Fruit fly (Drosophila melanogaster) whole organism, embryonic: ENCODE data around the gene Sdhaf3.

ENCODE experiments used
- Atf6 ChIP-seq: fragments of 200-800 bp; sonication (Bioruptor generic); IDR thresholded peaks from 2 replicates; pipeline ENCODE4 v1.3.6; 2022; ENCODE audit warnings: missing biosample characterization, missing genetic modification characterization
- CG10543 ChIP-seq: fragments of 200-800 bp; sonication (Bioruptor generic); optimal IDR thresholded peaks from 3 replicates; lab custom pipeline; 2017; ENCODE audit warnings: missing biosample characterization, mild to moderate bottlenecking, missing genetic modification characterization, moderate library complexity
- CG14014 ChIP-seq: fragments of 200-800 bp; sonication (Bioruptor generic); IDR thresholded peaks from 2 replicates; pipeline ENCODE4 v1.3.6; 2022; ENCODE audit warnings: missing biosample characterization, missing genetic modification characterization
- CG17359 ChIP-seq: fragments of 200-800 bp; sonication (Bioruptor generic); optimal IDR thresholded peaks from 3 replicates; lab custom pipeline; 2018; ENCODE audit warnings: missing biosample characterization, mild to moderate bottlenecking, missing genetic modification characterization, moderate library complexity
- CG17912 ChIP-seq: fragments of 200-800 bp; sonication (Bioruptor generic); optimal IDR thresholded peaks from 2 replicates; lab custom pipeline; 2018; ENCODE audit warnings: missing biosample characterization, mild to moderate bottlenecking, missing genetic modification characterization
- CG18011 ChIP-seq: fragments of 200-800 bp; sonication (Bioruptor generic); optimal IDR thresholded peaks from 2 replicates; lab custom pipeline; 2017; ENCODE audit warnings: missing biosample characterization, missing genetic modification characterization, mild to moderate bottlenecking, moderate library complexity, missing genotype
- CG2199 ChIP-seq: fragments of 200-800 bp; sonication (Bioruptor generic); IDR thresholded peaks from 3 replicates; pipeline ENCODE4 v1.3.6; 2022; ENCODE audit warnings: missing biosample characterization, missing genetic modification characterization
- CG2875 ChIP-seq: fragments of 200-800 bp; sonication (Bioruptor generic); optimal IDR thresholded peaks from 2 replicates; lab custom pipeline; 2017; ENCODE audit warnings: missing biosample characterization, mild to moderate bottlenecking, missing genetic modification characterization, missing genetic modification reagents
- CG31441 ChIP-seq: fragments of 200-800 bp; sonication (Bioruptor generic); IDR thresholded peaks from 2 replicates; pipeline ENCODE4 v1.3.6; 2022; ENCODE audit warnings: missing biosample characterization, missing genetic modification characterization
- CG6683 ChIP-seq: fragments of 200-800 bp; sonication (Bioruptor generic); optimal IDR thresholded peaks from 2 replicates; lab custom pipeline; 2017; ENCODE audit warnings: missing biosample characterization, mild to moderate bottlenecking, missing genetic modification characterization, missing genetic modification reagents
- CG6791 ChIP-seq: fragments of 200-800 bp; sonication (Bioruptor generic); IDR thresholded peaks from 3 replicates; pipeline ENCODE4 v1.3.6; 2022; ENCODE audit warnings: missing biosample characterization, missing genetic modification characterization; ENCODE audit not compliant: partially characterized antibody
- CG6854 ChIP-seq: fragments of 200-800 bp; sonication (Bioruptor generic); optimal IDR thresholded peaks from 3 replicates; lab custom pipeline; 2017; ENCODE audit warnings: missing biosample characterization, mild to moderate bottlenecking, missing genetic modification characterization
- CG8089 ChIP-seq: fragments of 200-800 bp; sonication (Bioruptor generic); optimal IDR thresholded peaks from 3 replicates; lab custom pipeline; 2016; ENCODE audit warnings: missing biosample characterization, missing genetic modification characterization
- CG8944 ChIP-seq: fragments of 200-800 bp; sonication (Bioruptor generic); optimal IDR thresholded peaks from 3 replicates; lab custom pipeline; 2016; ENCODE audit warnings: missing biosample characterization, missing genetic modification characterization
- CG9727 ChIP-seq: fragments of 200-800 bp; sonication (Bioruptor generic); optimal IDR thresholded peaks from 3 replicates; lab custom pipeline; 2017; ENCODE audit warnings: missing biosample characterization, mild to moderate bottlenecking, missing genetic modification characterization
- CG9876 ChIP-seq: fragments of 200-800 bp; sonication (Bioruptor generic); optimal IDR thresholded peaks from 2 replicates; lab custom pipeline; 2016; ENCODE audit warnings: missing biosample characterization, missing genetic modification characterization
- CrebB ChIP-seq: fragments of 200-800 bp; sonication (Bioruptor generic); optimal IDR thresholded peaks from 3 replicates; lab custom pipeline; 2018; ENCODE audit warnings: missing biosample characterization, mild to moderate bottlenecking, missing genetic modification characterization
- Dip2 ChIP-seq: fragments of 200-800 bp; sonication (Bioruptor generic); IDR thresholded peaks from 2 replicates; pipeline ENCODE4 v1.3.6; 2022; ENCODE audit warnings: missing biosample characterization, missing genetic modification characterization
- Ets65A ChIP-seq: fragments of 200-800 bp; sonication (Bioruptor generic); peaks from one replicate; lab custom pipeline; 2016; ENCODE audit warnings: missing biosample characterization, missing genetic modification characterization
- Hmx ChIP-seq: fragments of 200-800 bp; sonication (Bioruptor generic); optimal IDR thresholded peaks from 2 replicates; lab custom pipeline; 2016; ENCODE audit warnings: missing biosample characterization, missing genetic modification characterization
- Hr3 ChIP-seq: fragments of 200-800 bp; sonication (Bioruptor generic); optimal IDR thresholded peaks from 3 replicates; lab custom pipeline; 2016; ENCODE audit warnings: missing biosample characterization, missing genetic modification characterization
- Lhr ChIP-seq: fragments of 200-800 bp; sonication (Bioruptor generic); optimal IDR thresholded peaks from 3 replicates; lab custom pipeline; 2017; ENCODE audit warnings: mild to moderate bottlenecking, missing biosample characterization, missing genetic modification reagents, missing genetic modification characterization
- Mad ChIP-seq: fragments of 200-800 bp; sonication (Bioruptor generic); optimal IDR thresholded peaks from 2 replicates; lab custom pipeline; 2016; ENCODE audit warnings: missing biosample characterization, missing genetic modification characterization
- NC2β ChIP-seq: fragments of 200-800 bp; sonication (Bioruptor generic); optimal IDR thresholded peaks from 2 replicates; lab custom pipeline; 2016; ENCODE audit warnings: missing biosample characterization, missing genetic modification characterization
- Neu2 ChIP-seq: fragments of 200-800 bp; sonication (Bioruptor generic); optimal IDR thresholded peaks from 3 replicates; lab custom pipeline; 2016; ENCODE audit warnings: missing biosample characterization, missing genetic modification characterization, borderline replicate concordance
- Sox100B ChIP-seq: fragments of 200-800 bp; sonication (Bioruptor generic); optimal IDR thresholded peaks from 3 replicates; lab custom pipeline; 2018; ENCODE audit warnings: missing biosample characterization, mild to moderate bottlenecking, missing genetic modification characterization
- Stat92E ChIP-seq, 3 experiments: fragments of >200 bp in 2 of 3; fragments of 200-800 bp in 1 of 3; sonication (Bioruptor generic) in 1 of 3; optimal IDR thresholded peaks; 2 replicates each; lab custom pipeline; 2017 to 2019; ENCODE audit warnings: missing biosample characterization in 3 of 3, missing genetic modification characterization in 3 of 3, mild to moderate bottlenecking in 1 of 3, moderate library complexity in 1 of 3
- TFAM ChIP-seq: fragments of 200-800 bp; sonication (Bioruptor generic); optimal IDR thresholded peaks from 2 replicates; lab custom pipeline; 2017; ENCODE audit warnings: missing biosample characterization, missing genetic modification characterization, inconsistent platforms
- Trl ChIP-seq, 3 experiments: fragments of >200 bp in 2 of 3; fragments of 200-800 bp in 1 of 3; sonication (Bioruptor generic) in 1 of 3; optimal IDR thresholded peaks; 2 replicates in 1 of 3; 3 replicates in 2 of 3; lab custom pipeline; 2016 to 2017; ENCODE audit warnings: missing biosample characterization in 1 of 3, missing genetic modification characterization in 1 of 3
- bbx ChIP-seq: fragments of 200-800 bp; sonication (Bioruptor generic); IDR thresholded peaks from 2 replicates; pipeline ENCODE4 v1.3.6; 2022; ENCODE audit warnings: missing biosample characterization, missing genetic modification characterization; ENCODE audit not compliant: partially characterized antibody
- fru ChIP-seq: fragments of >200 bp; optimal IDR thresholded peaks from 2 replicates; lab custom pipeline; 2017
- gcm ChIP-seq: fragments of 200-800 bp; sonication (Bioruptor generic); optimal IDR thresholded peaks from 2 replicates; lab custom pipeline; 2019; ENCODE audit warnings: missing biosample characterization, mild to moderate bottlenecking, missing genetic modification characterization, moderate library complexity
- gem ChIP-seq: fragments of 200-800 bp; sonication (Bioruptor generic); optimal IDR thresholded peaks from 2 replicates; lab custom pipeline; 2019; ENCODE audit warnings: missing biosample characterization, mild to moderate bottlenecking, missing genetic modification characterization, moderate library complexity
- gfzf ChIP-seq: fragments of 200-800 bp; sonication (Bioruptor generic); optimal IDR thresholded peaks from 2 replicates; lab custom pipeline; 2016; ENCODE audit warnings: missing biosample characterization, mild to moderate bottlenecking, missing genetic modification characterization, moderate library complexity
- gro ChIP-seq: fragments of 200-800 bp; sonication (Bioruptor generic); optimal IDR thresholded peaks from 2 replicates; lab custom pipeline; 2016; ENCODE audit warnings: missing biosample characterization, missing genetic modification characterization
- hb ChIP-seq: fragments of 200-800 bp; sonication (Bioruptor generic); IDR thresholded peaks from 3 replicates; pipeline ENCODE4 v1.3.6; 2022; ENCODE audit warnings: missing biosample characterization, missing genetic modification characterization; ENCODE audit not compliant: partially characterized antibody
- insv ChIP-seq, 2 experiments: fragments of 200-800 bp; sonication (Bioruptor generic); optimal IDR thresholded peaks; 3 replicates each; lab custom pipeline; 2016 to 2018; ENCODE audit warnings: missing biosample characterization in 2 of 2, missing genetic modification characterization in 2 of 2
- jumu ChIP-seq: fragments of 200-800 bp; sonication (Bioruptor generic); optimal IDR thresholded peaks from 3 replicates; lab custom pipeline; 2016; ENCODE audit warnings: missing biosample characterization, missing genetic modification characterization
- luna ChIP-seq: fragments of 200-800 bp; sonication (Bioruptor generic); optimal IDR thresholded peaks from 2 replicates; lab custom pipeline; 2016; ENCODE audit warnings: missing biosample characterization, missing genetic modification characterization
- otp ChIP-seq: fragments of 200-800 bp; sonication (Bioruptor generic); IDR thresholded peaks from 3 replicates; pipeline ENCODE4, ENCODE4 v1.3.6; 2022; ENCODE audit warnings: missing biosample characterization, missing genetic modification characterization
- salm ChIP-seq: fragments of 200-800 bp; sonication (Bioruptor generic); optimal IDR thresholded peaks from 2 replicates; lab custom pipeline; 2018; ENCODE audit warnings: missing biosample characterization, mild to moderate bottlenecking, missing genetic modification characterization
- schlank ChIP-seq: fragments of 200-800 bp; sonication (Bioruptor generic); optimal IDR thresholded peaks from 2 replicates; lab custom pipeline; 2018; ENCODE audit warnings: missing biosample characterization, mild to moderate bottlenecking, missing genetic modification characterization
- sens ChIP-seq: fragments of 200-800 bp; sonication (Bioruptor generic); peaks from one replicate; lab custom pipeline; 2016; ENCODE audit warnings: missing biosample characterization, missing genetic modification characterization
- sna ChIP-seq: fragments of 200-800 bp; sonication (Bioruptor generic); IDR thresholded peaks from 2 replicates; pipeline ENCODE4 v1.3.6; 2022; ENCODE audit warnings: missing biosample characterization, missing genetic modification characterization; ENCODE audit not compliant: partially characterized antibody
- sob ChIP-seq: fragments of 200-800 bp; sonication (Bioruptor generic); IDR thresholded peaks from 2 replicates; pipeline ENCODE4 v1.3.6; 2022; ENCODE audit warnings: missing biosample characterization, missing genetic modification characterization
- stc ChIP-seq: fragments of 200-800 bp; sonication (Bioruptor generic); IDR thresholded peaks from 2 replicates; pipeline ENCODE4 v1.3.6; 2022; ENCODE audit warnings: missing biosample characterization, missing genetic modification characterization
- twi ChIP-seq: fragments of 200-800 bp; optimal IDR thresholded peaks from 2 replicates; lab custom pipeline; 2019; ENCODE audit warnings: missing biosample characterization, mild to moderate bottlenecking, missing genetic modification characterization, moderate library complexity
- unpg ChIP-seq: fragments of 200-800 bp; sonication (Bioruptor generic); optimal IDR thresholded peaks from 3 replicates; lab custom pipeline; 2018; ENCODE audit warnings: missing biosample characterization, mild to moderate bottlenecking, missing genetic modification characterization, moderate library complexity
- zen ChIP-seq: fragments of 200-800 bp; sonication (Bioruptor generic); optimal IDR thresholded peaks from 3 replicates; lab custom pipeline; 2018; ENCODE audit warnings: missing biosample characterization, mild to moderate bottlenecking, missing genetic modification characterization, moderate library complexity
- zfh2 ChIP-seq: fragments of 200-800 bp; sonication (Bioruptor generic); optimal IDR thresholded peaks from 2 replicates; lab custom pipeline; 2016; ENCODE audit warnings: missing biosample characterization, missing genetic modification characterization

Gene Sdhaf3

dm6 chr3R:16432665-16433065 lies 49.6 kb downstream of the Sdhaf3 start, which contains the start of gene Fntb (continued):
- TF ChIP-seq otp (GFP tag; lab: Robert Waterston, UW), result no peak
- peak; percentile 76 for TF ChIP-seq Hr3 (GFP tag; lab: Kevin White, UChicago)
- TF ChIP-seq luna (GFP tag; lab: Kevin White, UChicago), result no peak
- peak; percentile 86 for TF ChIP-seq gem
- peak; percentile 81 for TF ChIP-seq sens
- no peak for TF ChIP-seq CG6854
- no peak for TF ChIP-seq CG8944 (GFP tag; lab: Kevin White, UChicago)
- no peak for TF ChIP-seq hb (GFP tag; lab: Robert Waterston, UW)
- 0 out of 2 replicates have a peak, but pooled peaks have one; percentile 41 for TF ChIP-seq CG14014 (GFP tag; lab: Robert Waterston, UW)
- TF ChIP-seq jumu (GFP tag; lab: Kevin White, UChicago), result peak; percentile 31
- TF ChIP-seq Sox100B (GFP tag; lab: Kevin White, UChicago), result no peak
- peak; percentile 56 for TF ChIP-seq zen (tag; lab: Kevin White, UChicago)
- no peak for TF ChIP-seq Trl (optimal IDR thresholded peaks at IDR 0.05; lab: Kevin White, UChicago)
- TF ChIP-seq Trl (GFP tag; optimal IDR thresholded peaks at IDR 0.05; lab: Kevin White, UChicago), result no peak
- no peak for TF ChIP-seq insv (GFP tag; optimal IDR thresholded peaks at IDR 0.05; lab: Kevin White, UChicago)
- peak; percentile 45; the same call in 1 of the 2 replicates for TF ChIP-seq Atf6 (GFP tag; lab: Robert Waterston, UW)
- peak; percentile 86 for TF ChIP-seq CG31441 (GFP tag; lab: Robert Waterston, UW)
- peak; percentile 79 for TF ChIP-seq CG17359 (tag; lab: Kevin White, UChicago)
- no peak for TF ChIP-seq CG9876 (GFP tag; lab: Kevin White, UChicago)
- peak; percentile 47 for TF ChIP-seq salm (tag; lab: Kevin White, UChicago)
- TF ChIP-seq gcm (GFP tag; lab: Kevin White, UChicago), result peak; percentile 56
- TF ChIP-seq twi, result peak; percentile 46
- TF ChIP-seq fru (lab: Kevin White, UChicago), result no peak
- no peak for TF ChIP-seq bbx (GFP tag; lab: Robert Waterston, UW)
- peak; percentile 61 for TF ChIP-seq zfh2 (GFP tag; lab: Kevin White, UChicago)
- TF ChIP-seq unpg (GFP tag; lab: Kevin White, UChicago), result peak; percentile 83
- peak; percentile 63 for TF ChIP-seq CG10543 (GFP tag; lab: Kevin White, UChicago)
- TF ChIP-seq NC2β, result peak; percentile 18
- TF ChIP-seq stc (GFP tag; lab: Robert Waterston, UW), result no peak
- no peak for TF ChIP-seq gro (GFP tag; lab: Kevin White, UChicago)
- TF ChIP-seq Lhr (GFP tag; lab: Kevin White, UChicago), result peak; percentile 15
- TF ChIP-seq CG17912, result no peak
- TF ChIP-seq TFAM (GFP tag; lab: Kevin White, UChicago), result no peak
- peak; percentile 63 for TF ChIP-seq sob (GFP tag; lab: Robert Waterston, UW)
- TF ChIP-seq CG6791 (GFP tag; lab: Robert Waterston, UW), result no peak
- peak; percentile 33 for TF ChIP-seq schlank (tag; lab: Kevin White, UChicago)
- peak; percentile 65 for TF ChIP-seq CG9727 (GFP tag; lab: Kevin White, UChicago)
- no peak for TF ChIP-seq gfzf (GFP tag; lab: Kevin White, UChicago)
- TF ChIP-seq Dip2 (GFP tag; lab: Robert Waterston, UW), result no peak
- TF ChIP-seq Neu2, result no peak
- peak; percentile 19 for TF ChIP-seq Hmx (GFP tag; lab: Kevin White, UChicago)
- no peak for TF ChIP-seq CG8089 (GFP tag; lab: Kevin White, UChicago)
- peak; percentile 17 for TF ChIP-seq CG18011 (GFP tag; lab: Kevin White, UChicago)
- peak; percentile 62 for TF ChIP-seq CrebB (tag; lab: Kevin White, UChicago)
- TF ChIP-seq Stat92E (GFP tag; optimal IDR thresholded peaks at IDR 0.05; lab: Kevin White, UChicago), result no peak
- peak; percentile 37 for TF ChIP-seq Mad
- peak; percentile 44 for TF ChIP-seq CG2875 (GFP tag; lab: Kevin White, UChicago)
- TF ChIP-seq Ets65A, result peak; percentile 95
- no peak for TF ChIP-seq CG2199 (GFP tag; lab: Robert Waterston, UW)
- no peak for TF ChIP-seq sna (GFP tag; lab: Robert Waterston, UW)
- TF ChIP-seq CG6683, result peak; percentile 31
